Worm (Caenorhabditis elegans) whole organism, L2 larva: ENCODE measurements around the gene parp-2.

ENCODE experiments used
- C34F6.9 ChIP-seq: fragments of 150-350 bp; optimal IDR thresholded peaks from 2 replicates; lab custom pipeline; 2014; ENCODE audit warnings: missing biosample characterization, missing genetic modification characterization
- F13H6.1 ChIP-seq: sonication (generic microtip); optimal IDR thresholded peaks from 2 replicates; lab custom pipeline; 2016; ENCODE audit warnings: missing genetic modification characterization, missing compliant biosample characterization
- R02D3.7 ChIP-seq: fragments of 150-350 bp; optimal IDR thresholded peaks from 2 replicates; lab custom pipeline; 2014; ENCODE audit warnings: missing biosample characterization, missing genetic modification characterization
- Y55F3AM.14 ChIP-seq: fragments of 200-800 bp; sonication (Bioruptor generic); optimal IDR thresholded peaks from 2 replicates; lab custom pipeline; 2018; ENCODE audit warnings: mild to moderate bottlenecking, missing genetic modification characterization, missing compliant biosample characterization
- ZK546.5 ChIP-seq: sonication (generic microtip); optimal IDR thresholded peaks from 2 replicates; lab custom pipeline; 2017; ENCODE audit warnings: missing biosample characterization, missing genetic modification characterization
- alr-1 ChIP-seq: fragments of 150-350 bp; optimal IDR thresholded peaks from 2 replicates; lab custom pipeline; 2014; ENCODE audit warnings: missing biosample characterization, missing genetic modification characterization
- aly-2 ChIP-seq: fragments of 150-350 bp; optimal IDR thresholded peaks from 2 replicates; lab custom pipeline; 2014; ENCODE audit warnings: missing biosample characterization, missing genetic modification characterization
- ama-1 ChIP-seq: fragments of 150-350 bp; optimal IDR thresholded peaks from 2 replicates; lab custom pipeline; 2018; ENCODE audit warnings: inconsistent platforms
- blmp-1 ChIP-seq: sonication (generic microtip); optimal IDR thresholded peaks from 2 replicates; lab custom pipeline; 2017; ENCODE audit warnings: missing genetic modification characterization, mild to moderate bottlenecking, missing compliant biosample characterization, antibody characterized with exemption, moderate library complexity; ENCODE audit not compliant: insufficient read depth
- ceh-16 ChIP-seq: fragments of 150-350 bp; optimal IDR thresholded peaks from 2 replicates; lab custom pipeline; 2014; ENCODE audit warnings: missing biosample characterization, missing genetic modification characterization
- ceh-82 ChIP-seq: fragments of 150-350 bp; optimal IDR thresholded peaks from 2 replicates; lab custom pipeline; 2014; ENCODE audit warnings: missing biosample characterization, missing genetic modification characterization
- crh-2 ChIP-seq: sonication (generic microtip); optimal IDR thresholded peaks from 2 replicates; lab custom pipeline; 2017; ENCODE audit warnings: missing biosample characterization, missing genetic modification characterization
- dmd-4 ChIP-seq: sonication (generic microtip); optimal IDR thresholded peaks from 2 replicates; lab custom pipeline; 2017; ENCODE audit warnings: missing biosample characterization, missing genetic modification characterization
- egl-27 ChIP-seq: sonication (generic microtip); optimal IDR thresholded peaks from 3 replicates; lab custom pipeline; 2017; ENCODE audit warnings: missing biosample characterization, missing genetic modification reagents, missing genetic modification characterization
- elt-1 ChIP-seq: fragments of 150-350 bp; optimal IDR thresholded peaks from 2 replicates; lab custom pipeline; 2014; ENCODE audit warnings: missing biosample characterization, missing genetic modification characterization
- elt-3 ChIP-seq: sonication (generic microtip); optimal IDR thresholded peaks from 2 replicates; lab custom pipeline; 2017; ENCODE audit warnings: missing biosample characterization, missing genetic modification characterization
- fos-1 ChIP-seq: fragments of 150-350 bp; optimal IDR thresholded peaks from 2 replicates; lab custom pipeline; 2014; ENCODE audit warnings: missing biosample characterization, missing genetic modification characterization
- gmeb-1 ChIP-seq: fragments of 150-350 bp; optimal IDR thresholded peaks from 2 replicates; lab custom pipeline; 2014; ENCODE audit warnings: missing biosample characterization, missing genetic modification characterization
- lin-11 ChIP-seq: fragments of 150-350 bp; sonication (generic microtip); optimal IDR thresholded peaks from 2 replicates; lab custom pipeline; 2014; ENCODE audit warnings: missing biosample characterization, missing genetic modification characterization, inconsistent platforms, mixed read lengths
- lin-13 ChIP-seq: fragments of 150-350 bp; optimal IDR thresholded peaks from 2 replicates; lab custom pipeline; 2014; ENCODE audit warnings: missing biosample characterization, missing genetic modification reagents, missing genetic modification characterization
- lin-39 ChIP-seq: fragments of 150-350 bp; optimal IDR thresholded peaks from 2 replicates; lab custom pipeline; 2014; ENCODE audit warnings: missing biosample characterization, missing genetic modification reagents, missing genetic modification characterization
- lsy-2 ChIP-seq, 2 experiments: fragments of 150-350 bp in 1 of 2; sonication (generic microtip) in 1 of 2; optimal IDR thresholded peaks; 2 replicates each; lab custom pipeline; 2014 to 2017; ENCODE audit warnings: missing biosample characterization in 2 of 2, missing genetic modification characterization in 2 of 2
- mab-5 ChIP-seq: fragments of 150-350 bp; optimal IDR thresholded peaks from 2 replicates; lab custom pipeline; 2014; ENCODE audit warnings: missing biosample characterization, missing genetic modification characterization
- mbf-1 ChIP-seq: sonication (generic microtip); optimal IDR thresholded peaks from 2 replicates; lab custom pipeline; 2017; ENCODE audit warnings: missing biosample characterization, missing genetic modification characterization
- mdl-1 ChIP-seq, 2 experiments: fragments of 150-350 bp in 1 of 2; sonication (generic microtip) in 1 of 2; optimal IDR thresholded peaks; 2 replicates each; lab custom pipeline; 2017; ENCODE audit warnings: missing biosample characterization in 2 of 2, missing genetic modification characterization in 2 of 2
- nhr-10 ChIP-seq: sonication (generic microtip); optimal IDR thresholded peaks from 2 replicates; lab custom pipeline; 2017; ENCODE audit warnings: missing biosample characterization, missing genetic modification characterization
- nhr-11 ChIP-seq: fragments of 150-350 bp; optimal IDR thresholded peaks from 2 replicates; lab custom pipeline; 2014; ENCODE audit warnings: missing biosample characterization, missing genetic modification characterization
- nhr-12 ChIP-seq: fragments of 150-350 bp; optimal IDR thresholded peaks from 2 replicates; lab custom pipeline; 2014; ENCODE audit warnings: missing biosample characterization, missing genetic modification characterization
- nhr-129 ChIP-seq: fragments of 150-350 bp; optimal IDR thresholded peaks from 2 replicates; lab custom pipeline; 2014; ENCODE audit warnings: missing biosample characterization, missing genetic modification characterization
- nhr-21 ChIP-seq: fragments of 150-350 bp; optimal IDR thresholded peaks from 2 replicates; lab custom pipeline; 2014; ENCODE audit warnings: missing biosample characterization, missing genetic modification characterization
- nhr-23 ChIP-seq: fragments of 150-350 bp; optimal IDR thresholded peaks from 2 replicates; lab custom pipeline; 2014; ENCODE audit warnings: missing biosample characterization, missing genetic modification reagents, missing genetic modification characterization
- nhr-237 ChIP-seq: fragments of 150-350 bp; optimal IDR thresholded peaks from 2 replicates; lab custom pipeline; 2014; ENCODE audit warnings: missing biosample characterization, missing genetic modification characterization
- nhr-25 ChIP-seq: fragments of 150-350 bp; sonication (generic microtip); optimal IDR thresholded peaks from 3 replicates; lab custom pipeline; 2014; ENCODE audit warnings: missing biosample characterization, missing genetic modification characterization
- nhr-6 ChIP-seq: fragments of 150-350 bp; optimal IDR thresholded peaks from 2 replicates; lab custom pipeline; 2014; ENCODE audit warnings: missing biosample characterization, missing genetic modification characterization
- nhr-77 ChIP-seq: fragments of 150-350 bp; optimal IDR thresholded peaks from 2 replicates; lab custom pipeline; 2014; ENCODE audit warnings: missing biosample characterization, missing genetic modification characterization
- peb-1 ChIP-seq: fragments of 150-350 bp; optimal IDR thresholded peaks from 2 replicates; lab custom pipeline; 2014; ENCODE audit warnings: missing biosample characterization, missing genetic modification characterization
- sem-4 ChIP-seq: fragments of 150-350 bp; optimal IDR thresholded peaks from 2 replicates; lab custom pipeline; 2014; ENCODE audit warnings: missing biosample characterization, missing genetic modification reagents, missing genetic modification characterization
- skn-1 ChIP-seq: sonication (generic microtip); optimal IDR thresholded peaks from 2 replicates; lab custom pipeline; 2017; ENCODE audit warnings: missing biosample characterization, missing genetic modification characterization
- sma-3 ChIP-seq: sonication (generic microtip); optimal IDR thresholded peaks from 2 replicates; lab custom pipeline; 2016; ENCODE audit warnings: missing genetic modification reagents, missing genetic modification characterization, missing compliant biosample characterization
- sma-9 ChIP-seq, 2 experiments: fragments of 150-350 bp in 1 of 2; sonication (generic microtip) in 1 of 2; optimal IDR thresholded peaks; 2 replicates each; lab custom pipeline; 2014 to 2016; ENCODE audit warnings: missing genetic modification characterization in 2 of 2, mild to moderate bottlenecking in 1 of 2, missing biosample characterization in 1 of 2, missing compliant biosample characterization in 1 of 2, missing genetic modification reagents in 1 of 2, moderate library complexity in 1 of 2
- snpc-4 ChIP-seq: fragments of 150-350 bp; optimal IDR thresholded peaks from 2 replicates; lab custom pipeline; 2014; ENCODE audit warnings: missing biosample characterization, missing genetic modification characterization
- unc-39 ChIP-seq: fragments of 150-350 bp; optimal IDR thresholded peaks from 2 replicates; lab custom pipeline; 2014; ENCODE audit warnings: missing biosample characterization, missing genetic modification characterization
- unc-55 ChIP-seq: fragments of 150-350 bp; sonication (generic microtip); optimal IDR thresholded peaks from 3 replicates; lab custom pipeline; 2014; ENCODE audit warnings: missing biosample characterization, missing genetic modification reagents, missing genetic modification characterization
- unc-62 ChIP-seq: fragments of 150-350 bp; optimal IDR thresholded peaks from 2 replicates; lab custom pipeline; 2014; ENCODE audit warnings: missing biosample characterization, missing genetic modification reagents, missing genetic modification characterization
- zag-1 ChIP-seq: fragments of 150-350 bp; optimal IDR thresholded peaks from 2 replicates; lab custom pipeline; 2014; ENCODE audit warnings: missing biosample characterization, missing genetic modification characterization
- ztf-1 ChIP-seq: fragments of 200-800 bp; sonication (Bioruptor generic); conservative IDR thresholded peaks from 2 replicates; pipeline ENCODE4 v1.3.6; 2022; ENCODE audit warnings: missing genetic modification characterization, missing compliant biosample characterization
- ztf-11 ChIP-seq: sonication (generic microtip); optimal IDR thresholded peaks from 2 replicates; lab custom pipeline; 2017; ENCODE audit warnings: missing biosample characterization, missing genetic modification characterization
- ztf-4 ChIP-seq: fragments of 150-350 bp; optimal IDR thresholded peaks from 2 replicates; lab custom pipeline; 2014; ENCODE audit warnings: missing biosample characterization, missing genetic modification characterization

Gene parp-2

DNA sequence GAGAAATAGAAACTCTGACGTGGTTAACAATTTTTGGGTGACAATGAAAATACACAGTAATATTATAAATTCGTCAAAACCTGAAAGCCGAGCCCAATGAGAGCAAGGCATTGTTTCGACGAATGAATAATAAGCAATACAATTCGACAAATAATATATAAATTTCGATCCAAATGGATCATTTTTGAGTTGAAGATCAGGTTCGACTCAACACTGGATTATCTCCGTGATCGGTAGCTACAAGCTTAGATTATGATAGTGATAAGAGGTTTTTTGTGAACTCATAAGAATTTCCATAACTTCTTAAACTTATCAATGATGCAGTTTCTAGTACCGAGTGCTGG, 25.0 kb downstream of the parp-2 start:
- TF ChIP-seq lsy-2 (tag; optimal IDR thresholded peaks at IDR 0.05; lab: Kevin White, UChicago) (peak in 1 of 2 experiments; percentile 7), ceh-82 (tag; lab: Kevin White, UChicago) (no peak), lin-13 (no peak), sma-9 (GFP tag; optimal IDR thresholded peaks at IDR 0.05; lab: Kevin White, UChicago) (peak; percentile 10), sma-9 (tag; optimal IDR thresholded peaks at IDR 0.05; lab: Kevin White, UChicago) (no peak), nhr-21 (peak; percentile 51)

DNA sequence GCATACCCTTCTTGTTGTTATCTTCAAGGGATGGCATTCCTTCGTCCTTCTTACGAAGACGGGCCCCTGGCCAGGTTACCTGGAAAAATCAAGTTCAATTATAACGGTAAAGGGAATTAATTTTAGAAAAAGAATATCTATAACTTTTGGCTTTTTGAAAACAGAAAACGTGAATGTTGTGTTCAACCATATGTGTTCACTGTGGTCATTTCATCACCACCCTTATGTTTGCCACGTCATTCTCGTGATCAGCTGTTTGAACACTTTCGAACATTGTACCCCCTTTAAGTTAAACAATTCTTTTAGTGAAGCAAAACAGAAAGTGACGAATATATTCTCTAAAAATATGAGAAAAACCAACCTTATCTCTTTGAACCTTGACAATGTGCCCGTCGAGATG, 25.9 kb downstream of the parp-2 start:
- TF ChIP-seq blmp-1 (no peak), nhr-6 (tag; lab: Kevin White, UChicago) (no peak), ztf-1 (GFP tag; lab: Robert Waterston, UW) (no peak), lin-11 (tag; lab: Kevin White, UChicago) (no peak), aly-2 (no peak), ztf-4 (tag; lab: Kevin White, UChicago) (no peak), C34F6.9 (no peak), egl-27 (tag; lab: Kevin White, UChicago) (no peak), nhr-237 (tag; lab: Kevin White, UChicago) (no peak), skn-1 (no peak), gmeb-1 (tag; lab: Kevin White, UChicago) (no peak), ama-1 (lab: Kevin White, UChicago) (no peak), ceh-16 (tag; lab: Kevin White, UChicago) (no peak), nhr-12 (no peak), lsy-2 (tag; optimal IDR thresholded peaks at IDR 0.05; lab: Kevin White, UChicago) (no peak)

DNA sequence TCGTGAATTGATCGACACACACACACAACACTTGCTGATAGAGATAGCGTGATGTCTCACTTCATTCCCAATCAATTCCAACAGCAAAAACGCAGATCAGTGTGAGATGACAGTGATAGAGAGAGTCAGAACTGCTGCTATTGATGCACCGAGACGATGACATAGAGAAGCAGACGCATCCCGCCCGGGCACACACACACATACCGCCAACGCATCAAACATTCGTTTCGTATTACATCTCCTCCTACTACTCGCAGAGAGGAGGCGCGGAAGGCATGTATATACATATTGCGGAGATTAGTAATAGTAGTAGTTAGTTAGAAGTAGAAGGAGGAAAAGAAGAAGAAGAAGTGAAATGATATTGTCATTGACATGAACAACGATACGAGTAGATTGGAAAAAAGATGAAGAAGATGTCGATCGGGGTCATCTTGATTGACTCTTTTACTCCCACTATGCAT, 26.6 kb downstream of the parp-2 start:
- TF ChIP-seq nhr-6 (tag; lab: Kevin White, UChicago) = no peak
- TF ChIP-seq aly-2 = no peak
- TF ChIP-seq ZK546.5 (tag; lab: Kevin White, UChicago) = no peak
- no peak for TF ChIP-seq mab-5 (tag; lab: Kevin White, UChicago)
- TF ChIP-seq ztf-11 (tag; lab: Kevin White, UChicago) = no peak
- TF ChIP-seq lsy-2 (tag; optimal IDR thresholded peaks at IDR 0.05; lab: Kevin White, UChicago) = peak in 1 of 2 experiments; percentile 49
- TF ChIP-seq sem-4 (tag; lab: Kevin White, UChicago) = no peak
- peak; percentile 32 for TF ChIP-seq skn-1
- TF ChIP-seq gmeb-1 (tag; lab: Kevin White, UChicago) = no peak
- peak; percentile 73 for TF ChIP-seq sma-3 (GFP tag; lab: Kevin White, UChicago)
- TF ChIP-seq lin-39 (tag; lab: Kevin White, UChicago) = no peak
- no peak for TF ChIP-seq ztf-4 (tag; lab: Kevin White, UChicago)
- TF ChIP-seq nhr-77 (tag; lab: Kevin White, UChicago) = no peak
- TF ChIP-seq nhr-11 (tag; lab: Kevin White, UChicago) = no peak
- TF ChIP-seq dmd-4 (tag; lab: Kevin White, UChicago) = no peak
- no peak for TF ChIP-seq unc-39 (tag; lab: Kevin White, UChicago)
- TF ChIP-seq mbf-1 = no peak
- TF ChIP-seq C34F6.9 = peak; percentile 41
- TF ChIP-seq unc-55 (GFP tag; lab: Kevin White, UChicago) = no peak
- TF ChIP-seq ceh-82 (tag; lab: Kevin White, UChicago) = no peak
- TF ChIP-seq ama-1 (lab: Kevin White, UChicago) = peak; percentile 19
- TF ChIP-seq R02D3.7 (tag; lab: Kevin White, UChicago) = no peak
- no peak for TF ChIP-seq snpc-4 (tag; lab: Kevin White, UChicago)
- TF ChIP-seq nhr-12 = no peak
- TF ChIP-seq nhr-23 (tag; lab: Kevin White, UChicago) = no peak
- TF ChIP-seq zag-1 (tag; lab: Kevin White, UChicago) = no peak
- TF ChIP-seq peb-1 (tag; lab: Kevin White, UChicago) = no peak
- peak; percentile 67 for TF ChIP-seq nhr-21
- TF ChIP-seq lin-13 = peak; percentile 5
- TF ChIP-seq crh-2 = peak; percentile 45
- no peak for TF ChIP-seq nhr-10 (tag; lab: Kevin White, UChicago)
- TF ChIP-seq ztf-1 (GFP tag; lab: Robert Waterston, UW) = no peak
- TF ChIP-seq fos-1 (tag; lab: Kevin White, UChicago) = peak; percentile 95
- no peak for TF ChIP-seq nhr-237 (tag; lab: Kevin White, UChicago)
- TF ChIP-seq unc-62 (GFP tag; lab: Kevin White, UChicago) = no peak
- no peak for TF ChIP-seq mdl-1 (tag; optimal IDR thresholded peaks at IDR 0.05; lab: Kevin White, UChicago)
- peak; percentile 70 for TF ChIP-seq F13H6.1
- TF ChIP-seq egl-27 (tag; lab: Kevin White, UChicago) = peak; percentile 50
- TF ChIP-seq nhr-25 (tag; lab: Kevin White, UChicago) = peak; percentile 31
- TF ChIP-seq lin-11 (tag; lab: Kevin White, UChicago) = no peak
- peak; percentile 81 for TF ChIP-seq elt-1 (tag; lab: Kevin White, UChicago)
- TF ChIP-seq nhr-129 (tag; lab: Kevin White, UChicago) = peak; percentile 86
- TF ChIP-seq elt-3 (tag; lab: Kevin White, UChicago) = no peak
- peak; percentile 13 for TF ChIP-seq blmp-1
- peak; percentile 39 for TF ChIP-seq sma-9 (GFP tag; optimal IDR thresholded peaks at IDR 0.05; lab: Kevin White, UChicago)
- no peak for TF ChIP-seq sma-9 (tag; optimal IDR thresholded peaks at IDR 0.05; lab: Kevin White, UChicago)
- no peak for TF ChIP-seq Y55F3AM.14 (GFP tag; lab: Kevin White, UChicago)
- no peak for TF ChIP-seq alr-1 (tag; lab: Kevin White, UChicago)
- peak; percentile 62 for TF ChIP-seq ceh-16 (tag; lab: Kevin White, UChicago)
